Worm (Caenorhabditis elegans): ENCODE measurements around the gene F14H3.6.

DNA sequence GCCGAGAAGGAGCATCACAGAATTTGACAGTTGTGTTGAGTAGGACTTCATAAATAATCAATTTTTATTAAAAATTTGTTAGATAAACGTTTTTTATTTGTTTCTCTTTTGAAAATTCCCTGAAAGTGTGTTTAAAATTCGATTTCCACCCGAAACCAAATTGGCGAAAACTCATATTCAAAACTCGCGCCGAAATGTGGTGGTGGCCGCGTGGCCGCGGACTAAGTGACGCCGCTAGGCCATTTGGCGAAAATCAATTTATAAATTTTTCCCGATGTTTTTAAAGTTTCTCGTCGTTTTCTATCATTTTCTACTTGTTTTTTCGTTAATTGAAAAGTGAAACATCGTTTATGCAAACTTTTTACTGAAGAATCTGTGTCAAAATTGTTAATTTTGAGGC, 36.1 kb downstream of the F14H3.6 start:
- TF ChIP-seq ceh-45 (GFP tag; IDR thresholded peaks at IDR 0.05) (no peak), ama-1 (optimal IDR thresholded peaks at IDR 0.05) (no peak), pha-2 (tag; optimal IDR thresholded peaks at IDR 0.05) (no peak), F13H6.1 (tag; optimal IDR thresholded peaks at IDR 0.05) (peak; percentile 35), che-1 (tag; optimal IDR thresholded peaks at IDR 0.05) (no peak), elt-2 (tag; optimal IDR thresholded peaks at IDR 0.05) (peak; percentile 38), pag-3 (tag; optimal IDR thresholded peaks at IDR 0.05; ENCODE audit: borderline replicate concordance) (no peak), ceh-19 (GFP tag; optimal IDR thresholded peaks at IDR 0.05) (no peak)

Data from whole organism, late embryonic.